Worm (Caenorhabditis elegans): Measurements from ENCODE around the gene sms-5.

Gene sms-5

DNA sequence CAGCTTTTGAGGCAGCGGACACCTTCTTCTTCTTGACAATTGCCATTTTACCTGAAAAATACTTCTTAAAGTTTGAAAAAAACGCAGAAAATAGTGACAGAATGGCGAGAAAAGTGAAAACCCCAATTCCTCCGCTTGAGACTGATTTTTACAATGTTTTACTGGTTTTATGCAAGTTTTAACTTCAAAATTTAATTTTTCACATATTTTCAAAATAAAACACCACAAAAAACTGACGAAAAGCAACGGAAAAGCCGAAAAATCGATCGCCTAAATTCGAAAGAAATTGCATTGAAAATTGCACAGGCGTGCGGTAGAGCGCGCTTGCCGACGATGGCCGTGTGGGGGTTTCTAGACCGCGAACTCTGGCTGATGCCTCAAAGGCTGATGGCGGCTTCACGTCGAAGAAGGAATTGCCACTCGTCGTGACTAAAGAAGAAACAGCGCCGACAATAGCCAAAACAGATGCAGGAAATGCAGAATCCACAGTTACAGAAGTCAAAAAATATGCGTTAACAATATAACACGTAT is 19.3 kb upstream of the sms-5 start, which contains the start of gene nsun-1:
nsun-1 (minus strand) TSS at position 51 of the 531 bp plus-strand sequence.
- TF ChIP-seq ref-1 (GFP tag; conservative IDR thresholded peaks at IDR 0.05) (no peak), flt-1 (GFP tag; IDR thresholded peaks at IDR 0.05) (0 out of 2 replicates have a peak, but pooled peaks have one; percentile 62), ztf-29 (GFP tag; IDR thresholded peaks at IDR 0.05) (no peak), klf-2 (GFP tag; conservative IDR thresholded peaks at IDR 0.05) (0 out of 2 replicates have a peak, but pooled peaks have one; percentile 30), ztf-23 (GFP tag; IDR thresholded peaks at IDR 0.05) (peak; percentile 67; the same call in 1 of the 2 replicates)

DNA sequence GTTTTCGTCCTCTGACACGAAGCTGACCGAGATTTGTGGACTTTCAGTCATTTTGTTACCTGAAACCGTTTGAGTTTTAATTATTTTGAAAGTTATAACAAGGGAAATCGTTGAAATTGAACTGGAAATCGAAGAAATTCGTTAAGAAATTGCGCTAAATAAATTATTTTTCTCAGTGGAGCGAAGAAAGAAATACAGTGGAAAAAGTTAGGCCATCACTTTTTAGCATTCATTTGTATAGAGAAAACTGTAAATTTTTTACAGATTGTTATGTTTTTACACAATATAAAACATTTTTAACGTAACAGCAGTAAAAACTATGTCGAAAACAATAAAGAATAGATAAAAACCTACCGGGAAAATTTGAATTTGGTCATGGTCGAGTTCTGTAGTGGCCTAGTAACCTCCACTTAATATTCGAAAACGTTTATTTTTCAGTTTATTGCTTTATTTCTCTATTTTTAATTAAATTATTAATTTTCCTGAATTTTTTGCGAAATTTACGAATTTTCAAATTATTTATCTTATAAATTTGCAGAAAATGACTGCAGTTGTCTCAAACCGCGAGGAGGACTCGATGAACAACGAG is 10.8 kb upstream of the sms-5 start, which contains the start of the genes gldi-1 and prp-21:
gldi-1 (minus strand) TSS at position 51 of the 589 bp plus-strand sequence.
prp-21 (plus strand) TSS at position 539 of the 589 bp plus-strand sequence.
- TF ChIP-seq T22C8.4 (GFP tag; IDR thresholded peaks at IDR 0.05) (no peak), tab-1 (GFP tag; IDR thresholded peaks at IDR 0.05) (no peak), flt-1 (GFP tag; IDR thresholded peaks at IDR 0.05) (no peak), ztf-23 (GFP tag; IDR thresholded peaks at IDR 0.05) (no peak), med-1 (GFP tag; optimal IDR thresholded peaks at IDR 0.05; ENCODE audit: insufficient read depth) (no peak), ztf-29 (GFP tag; IDR thresholded peaks at IDR 0.05) (no peak), ref-1 (GFP tag; conservative IDR thresholded peaks at IDR 0.05) (no peak), cog-1 (tag; optimal IDR thresholded peaks at IDR 0.05) (no peak), klf-2 (GFP tag; conservative IDR thresholded peaks at IDR 0.05) (no peak)

DNA sequence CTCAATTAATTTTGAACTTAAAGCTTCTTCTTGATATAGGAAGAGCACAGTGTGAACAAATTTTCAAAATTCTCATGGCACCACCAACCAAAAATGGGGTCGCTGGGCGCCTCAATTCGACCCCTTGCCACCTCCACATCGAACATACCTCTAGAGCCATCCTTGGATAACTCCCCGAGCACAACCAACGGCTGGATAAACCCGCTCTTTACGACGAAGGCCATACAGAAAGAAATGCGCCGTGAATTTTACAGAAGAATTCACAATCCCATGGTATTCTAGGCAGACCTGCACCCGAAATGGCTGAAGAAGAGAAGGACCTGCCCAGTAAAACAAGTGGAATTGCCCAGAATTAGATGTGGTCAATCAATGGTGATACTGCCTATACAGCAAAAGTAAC is 7.4 kb downstream of the sms-5 start:
- TF ChIP-seq flt-1 (GFP tag; IDR thresholded peaks at IDR 0.05): no peak
- no peak for TF ChIP-seq med-1 (GFP tag; optimal IDR thresholded peaks at IDR 0.05; ENCODE audit: insufficient read depth)
- no peak for TF ChIP-seq klf-2 (GFP tag; conservative IDR thresholded peaks at IDR 0.05)
- TF ChIP-seq tab-1 (GFP tag; IDR thresholded peaks at IDR 0.05): no peak
- no peak for TF ChIP-seq ztf-29 (GFP tag; IDR thresholded peaks at IDR 0.05)
- no peak for TF ChIP-seq ref-1 (GFP tag; conservative IDR thresholded peaks at IDR 0.05)
- no peak for TF ChIP-seq ztf-23 (GFP tag; IDR thresholded peaks at IDR 0.05)
- no peak for TF ChIP-seq T22C8.4 (GFP tag; IDR thresholded peaks at IDR 0.05)
- no peak for TF ChIP-seq cog-1 (tag; optimal IDR thresholded peaks at IDR 0.05)

DNA sequence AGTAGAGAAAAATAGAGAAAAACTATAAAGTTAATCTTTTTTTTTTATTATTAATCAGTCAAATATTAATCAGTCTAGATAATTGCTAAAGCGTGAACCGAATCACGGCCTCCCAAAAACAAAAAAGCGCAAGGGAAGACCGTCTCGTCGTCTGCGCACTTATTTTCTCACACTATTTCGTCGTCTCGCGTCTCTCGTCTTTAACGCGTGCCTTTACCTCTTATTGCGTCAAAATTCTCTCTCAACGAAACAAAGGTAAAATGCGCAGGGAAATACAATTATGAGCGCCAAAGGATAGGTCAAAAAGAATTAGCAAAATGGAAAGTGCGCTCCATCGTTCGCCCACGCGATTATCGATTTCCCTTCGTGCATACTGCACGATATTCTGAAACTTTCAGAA is 10.8 kb downstream of the sms-5 start:
- TF ChIP-seq ref-1 (GFP tag; conservative IDR thresholded peaks at IDR 0.05): no peak
- TF ChIP-seq klf-2 (GFP tag; conservative IDR thresholded peaks at IDR 0.05): no peak
- TF ChIP-seq T22C8.4 (GFP tag; IDR thresholded peaks at IDR 0.05): no peak
- no peak for TF ChIP-seq med-1 (GFP tag; optimal IDR thresholded peaks at IDR 0.05; ENCODE audit: insufficient read depth)
- TF ChIP-seq flt-1 (GFP tag; IDR thresholded peaks at IDR 0.05): 0 out of 2 replicates have a peak, but pooled peaks have one; percentile 35

DNA sequence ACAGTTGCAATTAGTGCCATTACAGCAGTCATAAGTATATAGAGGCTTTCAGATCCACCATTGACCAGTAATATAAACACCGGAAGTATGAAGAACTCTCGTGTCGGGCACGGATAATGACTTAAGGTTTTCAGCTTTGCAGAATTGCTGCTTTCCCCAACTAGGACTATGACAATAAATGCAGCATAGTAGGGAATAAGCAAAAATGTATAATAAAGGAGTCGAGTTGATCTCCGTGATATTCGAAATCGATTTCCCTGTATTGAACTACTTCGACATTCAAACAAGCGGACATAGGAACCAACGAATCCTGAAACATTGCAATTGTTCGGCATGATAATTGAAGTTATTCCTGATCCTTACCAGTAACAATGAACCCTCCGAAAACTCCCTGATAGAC is 13.4 kb downstream of the sms-5 start:
- no peak for TF ChIP-seq ref-1 (GFP tag; conservative IDR thresholded peaks at IDR 0.05)
- no peak for TF ChIP-seq med-1 (GFP tag; optimal IDR thresholded peaks at IDR 0.05; ENCODE audit: insufficient read depth)
- TF ChIP-seq klf-2 (GFP tag; conservative IDR thresholded peaks at IDR 0.05): no peak
- no peak for TF ChIP-seq T22C8.4 (GFP tag; IDR thresholded peaks at IDR 0.05)
- TF ChIP-seq cog-1 (tag; optimal IDR thresholded peaks at IDR 0.05): no peak
- TF ChIP-seq tab-1 (GFP tag; IDR thresholded peaks at IDR 0.05): no peak
- TF ChIP-seq flt-1 (GFP tag; IDR thresholded peaks at IDR 0.05): no peak
- no peak for TF ChIP-seq ztf-23 (GFP tag; IDR thresholded peaks at IDR 0.05)
- no peak for TF ChIP-seq ztf-29 (GFP tag; IDR thresholded peaks at IDR 0.05)

DNA sequence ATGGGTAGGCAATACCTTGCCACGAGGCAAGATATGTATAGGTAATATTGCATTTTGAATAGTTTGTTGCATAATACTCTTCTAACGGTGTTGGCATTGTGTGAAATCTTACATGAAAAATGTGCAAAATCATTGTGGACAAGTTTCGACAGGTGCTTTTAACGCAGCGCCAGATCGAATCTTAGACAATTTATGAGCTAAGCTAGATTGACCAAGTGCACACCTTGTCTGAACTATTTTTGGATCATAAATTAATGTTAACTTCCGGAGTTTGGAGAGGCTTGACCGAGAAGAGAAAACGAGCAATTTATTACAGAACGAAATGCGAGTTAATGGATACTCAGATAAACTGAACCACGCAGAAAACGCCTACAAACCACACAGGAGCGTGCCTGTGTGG is 14.0 kb downstream of the sms-5 start, which contains the start of gene srh-105:
srh-105 (minus strand) TSS at position 101 of the 400 bp plus-strand sequence.
- TF ChIP-seq flt-1 (GFP tag; IDR thresholded peaks at IDR 0.05) (no peak), tab-1 (GFP tag; IDR thresholded peaks at IDR 0.05) (no peak), T22C8.4 (GFP tag; IDR thresholded peaks at IDR 0.05) (no peak), klf-2 (GFP tag; conservative IDR thresholded peaks at IDR 0.05) (no peak), ztf-23 (GFP tag; IDR thresholded peaks at IDR 0.05) (no peak), med-1 (GFP tag; optimal IDR thresholded peaks at IDR 0.05; ENCODE audit: insufficient read depth) (no peak), ref-1 (GFP tag; conservative IDR thresholded peaks at IDR 0.05) (no peak)

DNA sequence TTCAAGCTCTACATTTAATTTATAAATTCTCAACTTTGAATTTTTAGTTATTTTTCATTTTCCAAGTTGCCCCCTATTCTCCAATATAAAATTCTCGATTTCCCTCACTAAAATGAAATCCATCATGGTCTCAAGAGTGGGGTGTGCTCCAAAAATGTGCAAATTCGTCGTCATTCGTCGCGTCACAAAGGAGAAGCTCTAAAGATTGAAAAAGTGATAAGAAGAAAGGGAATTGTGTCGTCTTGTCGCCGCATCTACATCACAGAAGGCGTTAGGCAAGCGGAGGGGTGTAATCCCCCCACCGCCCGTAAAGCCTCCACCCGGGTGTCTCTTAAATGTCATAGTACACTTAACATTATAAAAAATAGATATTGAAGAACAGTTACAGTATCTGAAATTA is 16.7 kb downstream of the sms-5 start:
- no peak for TF ChIP-seq klf-2 (GFP tag; conservative IDR thresholded peaks at IDR 0.05)

DNA sequence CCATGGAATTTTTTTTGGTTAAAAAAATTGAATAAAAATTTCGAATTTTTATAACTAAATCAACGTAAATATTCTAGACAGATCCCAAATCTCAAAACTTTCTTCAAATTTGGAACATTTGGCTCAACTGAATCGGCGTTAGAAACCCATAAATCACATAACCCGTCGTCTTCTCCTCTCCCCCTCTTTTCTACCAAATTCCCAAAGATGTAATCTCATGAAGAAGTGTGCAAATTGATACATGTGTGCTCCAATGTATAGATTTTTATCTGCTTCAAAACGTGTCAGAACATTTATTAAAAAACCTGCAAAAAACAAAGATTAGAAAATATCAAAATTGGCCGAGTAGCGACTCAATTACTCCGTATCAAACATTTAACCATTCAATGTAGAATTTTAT is 17.4 kb downstream of the sms-5 start:
- TF ChIP-seq ref-1 (GFP tag; conservative IDR thresholded peaks at IDR 0.05) (no peak), klf-2 (GFP tag; conservative IDR thresholded peaks at IDR 0.05) (no peak), ztf-29 (GFP tag; IDR thresholded peaks at IDR 0.05) (no peak), ztf-23 (GFP tag; IDR thresholded peaks at IDR 0.05) (no peak), T22C8.4 (GFP tag; IDR thresholded peaks at IDR 0.05) (no peak), tab-1 (GFP tag; IDR thresholded peaks at IDR 0.05) (no peak), flt-1 (GFP tag; IDR thresholded peaks at IDR 0.05) (no peak), med-1 (GFP tag; optimal IDR thresholded peaks at IDR 0.05; ENCODE audit: insufficient read depth) (no peak), cog-1 (tag; optimal IDR thresholded peaks at IDR 0.05) (no peak)

DNA sequence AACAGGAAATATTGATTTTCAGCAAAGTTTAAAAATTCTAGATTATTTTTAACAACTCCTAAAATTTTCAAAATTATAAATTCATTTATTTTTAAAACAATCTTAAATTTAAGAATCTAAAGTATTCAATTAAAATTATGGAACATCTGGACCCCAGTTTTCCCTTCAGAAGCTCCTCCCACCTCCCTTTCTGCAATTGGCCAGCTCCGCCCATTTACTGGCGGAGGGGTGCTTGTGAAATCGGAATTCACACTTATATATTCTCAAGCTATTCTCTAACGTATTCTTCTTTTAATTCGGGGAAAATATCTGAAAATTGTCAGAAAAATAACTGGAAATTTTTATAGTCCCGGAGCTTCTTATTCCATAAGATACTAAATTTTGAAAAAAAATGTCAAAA is 20.5 kb downstream of the sms-5 start, which contains the start of gene mab-9:
mab-9 (plus strand) TSS at position 260 of the 400 bp plus-strand sequence.
- no peak for TF ChIP-seq ztf-29 (GFP tag; IDR thresholded peaks at IDR 0.05)
- no peak for TF ChIP-seq flt-1 (GFP tag; IDR thresholded peaks at IDR 0.05)
- TF ChIP-seq cog-1 (tag; optimal IDR thresholded peaks at IDR 0.05): no peak
- TF ChIP-seq T22C8.4 (GFP tag; IDR thresholded peaks at IDR 0.05): no peak
- TF ChIP-seq klf-2 (GFP tag; conservative IDR thresholded peaks at IDR 0.05): no peak
- no peak for TF ChIP-seq ztf-23 (GFP tag; IDR thresholded peaks at IDR 0.05)
- no peak for TF ChIP-seq med-1 (GFP tag; optimal IDR thresholded peaks at IDR 0.05; ENCODE audit: insufficient read depth)
- no peak for TF ChIP-seq tab-1 (GFP tag; IDR thresholded peaks at IDR 0.05)
- no peak for TF ChIP-seq ref-1 (GFP tag; conservative IDR thresholded peaks at IDR 0.05)

DNA sequence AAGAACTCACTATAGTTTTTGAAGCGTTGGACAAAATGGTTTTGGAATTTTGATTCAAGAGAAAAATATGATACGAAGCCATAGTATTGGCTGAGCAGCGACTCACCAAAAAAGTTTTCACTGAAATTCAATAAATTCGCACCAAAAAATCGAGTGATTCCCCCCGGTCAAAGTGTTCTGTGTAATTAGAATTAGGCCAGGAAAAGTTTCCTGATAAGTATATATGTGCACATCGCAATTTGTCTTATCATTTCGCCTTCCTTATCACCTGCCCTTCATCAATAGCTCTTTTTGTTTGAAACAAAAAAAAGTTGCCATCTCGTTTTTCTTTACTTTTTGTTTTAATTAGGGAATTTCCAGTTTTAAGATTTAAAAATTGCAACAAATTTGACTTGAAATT is 26.5 kb downstream of the sms-5 start:
- TF ChIP-seq klf-2 (GFP tag; conservative IDR thresholded peaks at IDR 0.05) (no peak), flt-1 (GFP tag; IDR thresholded peaks at IDR 0.05) (no peak), med-1 (GFP tag; optimal IDR thresholded peaks at IDR 0.05; ENCODE audit: insufficient read depth) (no peak), tab-1 (GFP tag; IDR thresholded peaks at IDR 0.05) (no peak), ref-1 (GFP tag; conservative IDR thresholded peaks at IDR 0.05) (no peak), cog-1 (tag; optimal IDR thresholded peaks at IDR 0.05) (no peak), T22C8.4 (GFP tag; IDR thresholded peaks at IDR 0.05) (no peak), ztf-29 (GFP tag; IDR thresholded peaks at IDR 0.05) (no peak), ztf-23 (GFP tag; IDR thresholded peaks at IDR 0.05) (no peak)
